Fruit fly (Drosophila melanogaster) whole organism, embryonic: ENCODE results near the gene CG32147.

Source experiments
- CG9932 ChIP-seq: fragments of 200-800 bp; sonication (Bioruptor generic); IDR thresholded peaks from 2 replicates; pipeline ENCODE4 v1.3.6; 2022; ENCODE audit warnings: missing biosample characterization, missing genetic modification characterization
- mld ChIP-seq: fragments of 200-800 bp; sonication (Bioruptor generic); IDR thresholded peaks from 3 replicates; pipeline ENCODE4 v1.3.6; 2022; ENCODE audit warnings: missing biosample characterization, missing genetic modification characterization; ENCODE audit not compliant: partially characterized antibody
- pzg ChIP-seq: fragments of 200-800 bp; sonication (Bioruptor generic); optimal IDR thresholded peaks from 3 replicates; lab custom pipeline; 2018; ENCODE audit warnings: missing biosample characterization, mild to moderate bottlenecking, missing genetic modification characterization, moderate library complexity

- TF ChIP-seq mld (GFP tag; lab: Robert Waterston, UW): peak; percentile 93
- no peak for TF ChIP-seq CG9932
- TF ChIP-seq pzg (GFP tag; lab: Kevin White, UChicago): peak; percentile 71
Measured at dm6 chr3L:15116536-15116935, 27.3 kb downstream of the CG32147 start, which contains the start of gene Cep135.
